Worm (Caenorhabditis elegans) whole organism, mixed stage, embryonic: ENCODE results near the gene nprl-2.

Experiments
- lin-13 ChIP-seq: fragments of 150-350 bp; optimal IDR thresholded peaks from 2 replicates; lab custom pipeline; 2014; ENCODE audit warnings: missing biosample characterization, missing genetic modification characterization
- unc-39 ChIP-seq: fragments of 150-350 bp; optimal IDR thresholded peaks from 2 replicates; lab custom pipeline; 2014; ENCODE audit warnings: missing biosample characterization, missing genetic modification characterization
- unc-62 ChIP-seq: fragments of 150-350 bp; optimal IDR thresholded peaks from 2 replicates; lab custom pipeline; 2014; ENCODE audit warnings: missing biosample characterization, missing genetic modification reagents, missing genetic modification characterization
- ztf-11 ChIP-seq: fragments of 150-350 bp; optimal IDR thresholded peaks from 2 replicates; lab custom pipeline; 2014; ENCODE audit warnings: missing biosample characterization, missing genetic modification characterization

- TF ChIP-seq unc-39 = no peak
- TF ChIP-seq ztf-11 (tag; lab: Kevin White, UChicago) = no peak
- no peak for TF ChIP-seq unc-62
- no peak for TF ChIP-seq lin-13 (tag; lab: Kevin White, UChicago)
Measured at ce11 chrIV:7523744-7524143, 32.9 kb upstream of the nprl-2 start.
